Worm (Caenorhabditis elegans): Measurements from ENCODE around the gene srf-3.

DNA sequence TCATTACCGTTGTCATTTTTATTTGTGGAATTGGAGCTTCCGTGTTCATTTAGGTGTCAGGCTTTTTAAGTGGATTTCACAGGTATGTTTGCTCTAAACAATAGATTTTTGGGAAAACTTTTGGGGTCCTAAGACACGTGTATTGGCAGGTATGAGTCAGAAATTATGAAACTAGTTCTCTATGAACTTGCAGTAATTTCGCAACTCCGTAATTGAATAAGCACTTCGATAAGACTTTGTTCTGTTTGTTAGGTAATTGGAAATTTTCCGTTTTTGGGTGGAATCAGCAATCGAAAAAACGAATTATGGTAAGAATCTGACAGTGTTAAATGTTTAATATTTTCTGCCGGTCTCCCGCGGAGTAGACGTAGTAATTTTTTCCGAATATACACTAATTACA lies 47.8 kb downstream of the srf-3 start:
- no peak for TF ChIP-seq unc-62 (GFP tag; optimal IDR thresholded peaks at IDR 0.05)
- no peak for TF ChIP-seq unc-98 (GFP tag; IDR thresholded peaks at IDR 0.05)
- TF ChIP-seq aly-2 (tag; optimal IDR thresholded peaks at IDR 0.05), result no peak
- no peak for TF ChIP-seq snu-23 (GFP tag; optimal IDR thresholded peaks at IDR 0.05)
- TF ChIP-seq rnt-1 (tag; optimal IDR thresholded peaks at IDR 0.05), result no peak
- no peak for TF ChIP-seq unc-86 (tag; optimal IDR thresholded peaks at IDR 0.05)
- TF ChIP-seq sptf-1 (tag; optimal IDR thresholded peaks at IDR 0.05), result no peak
- TF ChIP-seq nhr-90 (tag; optimal IDR thresholded peaks at IDR 0.05; ENCODE audit: poor library complexity), result no peak
- TF ChIP-seq elt-3 (tag; optimal IDR thresholded peaks at IDR 0.05), result no peak
- no peak for TF ChIP-seq lin-35 (GFP tag; optimal IDR thresholded peaks at IDR 0.05)
- no peak for TF ChIP-seq pag-3 (tag; optimal IDR thresholded peaks at IDR 0.05; ENCODE audit: borderline replicate concordance, insufficient read depth)
- no peak for TF ChIP-seq ceh-82 (tag; optimal IDR thresholded peaks at IDR 0.05)
- TF ChIP-seq skn-1 (tag; optimal IDR thresholded peaks at IDR 0.05), result no peak
- no peak for TF ChIP-seq nhr-12 (tag; optimal IDR thresholded peaks at IDR 0.05)
